Fruit fly (Drosophila melanogaster) whole organism, adult: ENCODE results near the gene brn.

Source experiments
- CG12768 ChIP-seq: fragments of 200-800 bp; sonication (Bioruptor generic); optimal IDR thresholded peaks from 2 replicates; lab custom pipeline; 2017; ENCODE audit warnings: missing biosample characterization, missing genetic modification characterization, mild to moderate bottlenecking, moderate library complexity, missing genetic modification reagents
- CG14711 ChIP-seq: fragments of 200-800 bp; sonication (Bioruptor generic); optimal IDR thresholded peaks from 2 replicates; lab custom pipeline; 2018; ENCODE audit warnings: missing biosample characterization, mild to moderate bottlenecking, missing genetic modification characterization, moderate library complexity
- CG33017 ChIP-seq: fragments of 200-800 bp; sonication (Bioruptor generic); optimal IDR thresholded peaks from 2 replicates; lab custom pipeline; 2018; ENCODE audit warnings: missing biosample characterization, mild to moderate bottlenecking, missing genetic modification characterization, moderate library complexity
- CG7045 ChIP-seq: fragments of 200-800 bp; sonication (Bioruptor generic); optimal IDR thresholded peaks from 2 replicates; lab custom pipeline; 2017; ENCODE audit warnings: missing biosample characterization, mild to moderate bottlenecking, missing genetic modification characterization
- CG7101 ChIP-seq: fragments of 200-800 bp; sonication (Bioruptor generic); optimal IDR thresholded peaks from 2 replicates; lab custom pipeline; 2018; ENCODE audit warnings: missing biosample characterization, mild to moderate bottlenecking, missing genetic modification characterization, moderate library complexity
- Clk ChIP-seq: fragments of 200-800 bp; sonication (Bioruptor generic); optimal IDR thresholded peaks from 2 replicates; lab custom pipeline; 2017; ENCODE audit warnings: missing biosample characterization, missing genetic modification characterization
- Crg-1 ChIP-seq: fragments of 200-800 bp; sonication (Bioruptor generic); optimal IDR thresholded peaks from 2 replicates; lab custom pipeline; 2016; ENCODE audit warnings: missing biosample characterization, missing genetic modification characterization
- Hr96 ChIP-seq: fragments of 200-800 bp; sonication (Bioruptor generic); optimal IDR thresholded peaks from 2 replicates; lab custom pipeline; 2016; ENCODE audit warnings: missing biosample characterization, missing genetic modification characterization
- bab1 ChIP-seq: fragments of 200-800 bp; sonication (Bioruptor generic); optimal IDR thresholded peaks from 3 replicates; lab custom pipeline; 2019; ENCODE audit warnings: missing biosample characterization, mild to moderate bottlenecking, missing genetic modification characterization, moderate library complexity
- cic ChIP-seq: fragments of 200-800 bp; sonication (Bioruptor generic); optimal IDR thresholded peaks from 2 replicates; lab custom pipeline; 2017; ENCODE audit warnings: missing biosample characterization, mild to moderate bottlenecking, missing genetic modification characterization, moderate library complexity
- cnc ChIP-seq, 2 experiments: fragments of >200 bp; optimal IDR thresholded peaks; 2 replicates each; lab custom pipeline; 2017
- pad ChIP-seq: fragments of 200-800 bp; sonication (Bioruptor generic); optimal IDR thresholded peaks from 3 replicates; lab custom pipeline; 2017; ENCODE audit warnings: missing biosample characterization, missing genetic modification characterization, mild to moderate bottlenecking, moderate library complexity, missing genetic modification reagents
- tj ChIP-seq: fragments of 200-800 bp; sonication (Bioruptor generic); optimal IDR thresholded peaks from 3 replicates; lab custom pipeline; 2017; ENCODE audit warnings: missing biosample characterization, mild to moderate bottlenecking, missing genetic modification characterization, moderate library complexity

dm6 chrX:4139043-4139442 lies 34.9 kb downstream of the brn start:
- TF ChIP-seq bab1 (no peak), Hr96 (GFP tag; lab: Kevin White, UChicago) (no peak), CG12768 (GFP tag; lab: Kevin White, UChicago) (no peak), CG14711 (tag; lab: Kevin White, UChicago) (no peak), pad (GFP tag; lab: Kevin White, UChicago) (no peak), cnc (optimal IDR thresholded peaks at IDR 0.05; lab: Kevin White, UChicago) (no peak), CG7101 (tag; lab: Kevin White, UChicago) (no peak), Crg-1 (GFP tag; lab: Kevin White, UChicago) (no peak), CG7045 (GFP tag; lab: Kevin White, UChicago) (no peak), tj (GFP tag; lab: Kevin White, UChicago) (no peak), CG33017 (tag; lab: Kevin White, UChicago) (no peak), Clk (no peak), cic (GFP tag; lab: Kevin White, UChicago) (no peak)
